Worm (Caenorhabditis elegans) whole organism, early embryonic: ENCODE results near the gene sru-23.

Experiments
- ama-1 ChIP-seq: fragments of 150-350 bp; optimal IDR thresholded peaks from 2 replicates; lab custom pipeline; 2014
- ceh-13 ChIP-seq: fragments of 200-800 bp; sonication (Bioruptor generic); optimal IDR thresholded peaks from 2 replicates; lab custom pipeline; 2018; ENCODE audit warnings: mild to moderate bottlenecking, missing genetic modification characterization, missing compliant biosample characterization
- ceh-36 ChIP-seq: sonication (generic microtip); optimal IDR thresholded peaks from 2 replicates; lab custom pipeline; 2016; ENCODE audit warnings: missing genetic modification characterization, inconsistent platforms, missing compliant biosample characterization
- flt-1 ChIP-seq: fragments of 200-800 bp; sonication (Bioruptor generic); IDR thresholded peaks from 2 replicates; pipeline ENCODE4 v1.3.6; 2022; ENCODE audit warnings: missing genetic modification characterization, missing compliant biosample characterization
- hmbx-1 ChIP-seq: sonication (generic microtip); optimal IDR thresholded peaks from 2 replicates; lab custom pipeline; 2016; ENCODE audit warnings: mild to moderate bottlenecking, missing genetic modification characterization, missing compliant biosample characterization
- hmg-4 ChIP-seq: fragments of 200-800 bp; sonication (Bioruptor generic); optimal IDR thresholded peaks from 2 replicates; lab custom pipeline; 2018; ENCODE audit warnings: mild to moderate bottlenecking, missing genetic modification characterization, missing compliant biosample characterization
- hnd-1 ChIP-seq: sonication (generic microtip); optimal IDR thresholded peaks from 2 replicates; lab custom pipeline; 2016; ENCODE audit warnings: missing genetic modification characterization, missing compliant biosample characterization
- pes-1 ChIP-seq: fragments of 200-800 bp; sonication (Bioruptor generic); IDR thresholded peaks from 2 replicates; pipeline ENCODE4 v1.3.6; 2022; ENCODE audit warnings: missing genetic modification reagents, missing genetic modification characterization, missing compliant biosample characterization
- scrt-1 ChIP-seq: fragments of 200-800 bp; sonication (Bioruptor generic); IDR thresholded peaks from 2 replicates; pipeline ENCODE4 v1.3.6; 2022; ENCODE audit warnings: missing genetic modification characterization, missing compliant biosample characterization
- sea-1 ChIP-seq: fragments of 200-800 bp; sonication (Bioruptor generic); conservative IDR thresholded peaks from 2 replicates; pipeline ENCODE4 v1.3.6; 2022; ENCODE audit warnings: missing genetic modification characterization, missing compliant biosample characterization
- tbx-11 ChIP-seq: fragments of 200-800 bp; sonication (Bioruptor generic); IDR thresholded peaks from 2 replicates; pipeline ENCODE4 v1.3.6; 2022; ENCODE audit warnings: missing genetic modification characterization, missing compliant biosample characterization
- tbx-37 ChIP-seq: fragments of 200-800 bp; sonication (Bioruptor generic); conservative IDR thresholded peaks from 2 replicates; pipeline ENCODE4 v1.3.6; 2022; ENCODE audit warnings: missing genetic modification reagents, missing genetic modification characterization, missing compliant biosample characterization
- tra-4 ChIP-seq: sonication (generic microtip); optimal IDR thresholded peaks from 2 replicates; lab custom pipeline; 2017; ENCODE audit warnings: missing genetic modification characterization, missing compliant biosample characterization

DNA sequence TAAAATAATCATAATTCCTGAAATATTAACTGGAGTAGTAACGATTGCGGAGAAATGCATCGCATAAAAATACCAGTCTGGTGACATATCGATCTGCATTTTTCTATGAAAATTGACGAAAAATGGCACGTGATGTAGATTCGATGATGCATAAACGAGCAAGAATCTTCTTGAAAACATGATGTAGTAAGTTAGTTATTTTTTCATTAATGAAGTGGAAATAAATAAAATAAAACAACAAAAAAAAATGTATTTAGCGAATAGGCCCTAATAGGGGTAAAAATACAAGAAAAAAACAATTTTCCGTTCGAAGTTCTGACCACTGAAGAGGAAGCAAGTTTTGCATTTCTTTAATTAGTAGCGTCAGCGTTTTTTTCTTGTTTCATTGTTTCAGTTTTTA, 7.3 kb downstream of the sru-23 start, which contains the start of gene sri-2:
- TF ChIP-seq tra-4 (tag; lab: Kevin White, UChicago): no peak
- TF ChIP-seq ama-1 (lab: Kevin White, UChicago): no peak
- TF ChIP-seq hnd-1 (tag; lab: Kevin White, UChicago): no peak
- TF ChIP-seq scrt-1: no peak
- TF ChIP-seq hmbx-1 (tag; lab: Kevin White, UChicago): no peak
- no peak for TF ChIP-seq sea-1 (GFP tag; lab: Robert Waterston, UW)
- TF ChIP-seq ceh-36 (tag; lab: Kevin White, UChicago): no peak
- no peak for TF ChIP-seq tbx-11 (GFP tag; lab: Robert Waterston, UW)
- no peak for TF ChIP-seq flt-1 (GFP tag; lab: Robert Waterston, UW)
- no peak for TF ChIP-seq ceh-13
- no peak for TF ChIP-seq hmg-4 (GFP tag; lab: Kevin White, UChicago)
- no peak for TF ChIP-seq tbx-37
- no peak for TF ChIP-seq pes-1 (GFP tag; lab: Robert Waterston, UW)
